Worm (Caenorhabditis elegans) whole organism, late embryonic: Measurements from ENCODE around the gene tftc-3.

Source experiments
- ama-1 ChIP-seq: fragments of 150-350 bp; optimal IDR thresholded peaks from 2 replicates; lab custom pipeline; 2014
- ceh-24 ChIP-seq: sonication (generic microtip); optimal IDR thresholded peaks from 2 replicates; lab custom pipeline; 2016; ENCODE audit warnings: mild to moderate bottlenecking, missing genetic modification characterization, missing compliant biosample characterization
- ceh-48 ChIP-seq: sonication (generic microtip); optimal IDR thresholded peaks from 2 replicates; lab custom pipeline; 2016; ENCODE audit warnings: missing genetic modification characterization, inconsistent platforms, missing compliant biosample characterization
- elt-2 ChIP-seq: sonication (generic microtip); optimal IDR thresholded peaks from 2 replicates; lab custom pipeline; 2016; ENCODE audit warnings: missing genetic modification reagents, missing genetic modification characterization, missing compliant biosample characterization
- fkh-10 ChIP-seq: fragments of 150-350 bp; optimal IDR thresholded peaks from 2 replicates; lab custom pipeline; 2014; ENCODE audit warnings: missing biosample characterization, missing genetic modification reagents, missing genetic modification characterization
- madf-2 ChIP-seq: sonication (generic microtip); optimal IDR thresholded peaks from 2 replicates; lab custom pipeline; 2017; ENCODE audit warnings: missing genetic modification characterization, missing compliant biosample characterization
- nhr-11 ChIP-seq: fragments of 150-350 bp; optimal IDR thresholded peaks from 2 replicates; lab custom pipeline; 2014; ENCODE audit warnings: missing biosample characterization, missing genetic modification characterization
- odd-2 ChIP-seq: sonication (generic microtip); optimal IDR thresholded peaks from 2 replicates; lab custom pipeline; 2017; ENCODE audit warnings: antibody characterized with exemption, mild to moderate bottlenecking, missing genetic modification characterization, missing compliant biosample characterization
- ref-2 ChIP-seq: sonication (generic microtip); optimal IDR thresholded peaks from 2 replicates; lab custom pipeline; 2016; ENCODE audit warnings: missing genetic modification characterization, missing compliant biosample characterization
- rnt-1 ChIP-seq: sonication (generic microtip); optimal IDR thresholded peaks from 2 replicates; lab custom pipeline; 2016; ENCODE audit warnings: missing genetic modification characterization, missing compliant biosample characterization
- sdc-2 ChIP-seq: sonication (generic microtip); optimal IDR thresholded peaks from 2 replicates; lab custom pipeline; 2016; ENCODE audit warnings: missing genotype, missing genetic modification characterization, missing compliant biosample characterization
- tbx-2 ChIP-seq: sonication (generic microtip); optimal IDR thresholded peaks from 2 replicates; lab custom pipeline; 2016; ENCODE audit warnings: missing genetic modification characterization, missing compliant biosample characterization
- zip-5 ChIP-seq: sonication (generic microtip); optimal IDR thresholded peaks from 2 replicates; lab custom pipeline; 2016; ENCODE audit warnings: missing genetic modification characterization, missing compliant biosample characterization

ce11 chrV:10179235-10179634 lies 30.9 kb downstream of the tftc-3 start, which contains the start of gene cul-5:
- TF ChIP-seq zip-5 (no peak), ceh-48 (no peak), ref-2 (tag; lab: Kevin White, UChicago) (no peak), odd-2 (no peak), ceh-24 (tag; lab: Kevin White, UChicago) (no peak), ama-1 (no peak), nhr-11 (tag; lab: Kevin White, UChicago) (no peak), rnt-1 (tag; lab: Kevin White, UChicago) (no peak), sdc-2 (tag; lab: Kevin White, UChicago) (no peak), fkh-10 (GFP tag; lab: Kevin White, UChicago) (no peak), elt-2 (tag; lab: Kevin White, UChicago) (peak; percentile 11), madf-2 (tag; lab: Kevin White, UChicago) (no peak), tbx-2 (tag; lab: Kevin White, UChicago) (no peak)
